Fruit fly (Drosophila melanogaster): ENCODE data around the gene snf.

dm6 chrX:5329266-5329898 lies 20.3 kb downstream of the snf start, which contains the start of the genes CG3309 and XRCC1:
- TF ChIP-seq psq (optimal IDR thresholded peaks at IDR 0.05) (no peak), h (optimal IDR thresholded peaks at IDR 0.05) (no peak), ttk (optimal IDR thresholded peaks at IDR 0.05) (no peak), Sin3A (optimal IDR thresholded peaks at IDR 0.05) (no peak), Myc (optimal IDR thresholded peaks at IDR 0.05) (no peak)
